Worm (Caenorhabditis elegans): ENCODE measurements around the gene acbp-8.

The acbp-8 gene

DNA sequence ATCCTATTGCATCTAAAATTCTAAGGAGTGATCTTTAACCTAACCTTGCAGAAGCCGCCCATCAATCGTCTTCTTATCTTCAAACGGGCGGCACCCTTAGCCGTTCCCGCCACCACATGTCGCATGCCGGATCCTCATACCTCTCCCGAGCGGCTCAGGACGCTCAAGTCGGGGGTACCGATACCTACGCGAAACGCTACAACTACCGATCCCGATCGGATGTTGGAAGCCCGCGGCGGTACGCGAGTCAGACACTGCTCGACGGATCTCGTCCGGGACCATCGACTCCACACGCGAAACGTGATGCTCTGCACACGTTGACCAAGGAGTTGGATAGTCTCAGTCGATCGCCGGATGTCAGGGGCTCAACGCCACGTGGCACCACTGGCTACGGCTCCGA, 50.5 kb downstream of the acbp-8 start:
- TF ChIP-seq ceh-2 (tag; optimal IDR thresholded peaks at IDR 0.05) (no peak), ceh-14 (tag; optimal IDR thresholded peaks at IDR 0.05) (no peak), pha-4 (tag; optimal IDR thresholded peaks at IDR 0.05) (no peak), lin-11 (tag; optimal IDR thresholded peaks at IDR 0.05) (no peak), ceh-22 (tag; optimal IDR thresholded peaks at IDR 0.05) (no peak), unc-55 (GFP tag; optimal IDR thresholded peaks at IDR 0.05) (no peak), C08G9.2 (tag; optimal IDR thresholded peaks at IDR 0.05) (no peak), ceh-6 (GFP tag; optimal IDR thresholded peaks at IDR 0.05) (no peak), tbx-7 (tag; optimal IDR thresholded peaks at IDR 0.05) (no peak), ref-2 (tag; optimal IDR thresholded peaks at IDR 0.05) (no peak), unc-3 (GFP tag; conservative IDR thresholded peaks at IDR 0.05) (no peak), unc-3 (tag; optimal IDR thresholded peaks at IDR 0.05) (no peak), mec-3 (tag; optimal IDR thresholded peaks at IDR 0.05; ENCODE audit: borderline replicate concordance) (no peak), ceh-48 (tag; optimal IDR thresholded peaks at IDR 0.05) (no peak), fkh-10 (GFP tag; optimal IDR thresholded peaks at IDR 0.05) (no peak), hlh-6 (tag; optimal IDR thresholded peaks at IDR 0.05) (no peak), rnt-1 (tag; optimal IDR thresholded peaks at IDR 0.05) (no peak), eyg-1 (tag; optimal IDR thresholded peaks at IDR 0.05) (no peak), unc-86 (tag; optimal IDR thresholded peaks at IDR 0.05) (no peak)
